Worm (Caenorhabditis elegans): ENCODE results near the gene F54D1.1.

The F54D1.1 gene

DNA sequence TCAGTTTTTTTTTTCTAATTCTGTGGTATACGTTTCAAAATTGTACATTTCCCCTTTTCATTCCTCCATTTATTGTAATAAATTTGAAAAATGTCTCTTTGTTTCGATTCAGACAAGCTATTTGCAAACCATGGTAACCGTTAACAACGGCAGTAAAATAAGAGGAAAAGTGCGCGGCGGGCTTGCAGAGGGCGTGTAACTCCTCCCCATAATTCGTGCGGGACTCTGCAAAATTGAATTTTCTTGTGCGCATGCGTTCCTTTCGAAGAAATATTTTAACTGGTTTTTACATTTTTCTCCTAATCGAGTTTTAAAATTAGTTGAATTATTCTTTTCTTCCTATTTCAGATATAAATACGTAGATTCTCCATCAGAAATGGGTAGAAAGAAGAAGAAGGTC is 49.0 kb downstream of the F54D1.1 start, which contains the start of gene znf-207 (continued):
- no peak for TF ChIP-seq ama-1 (optimal IDR thresholded peaks at IDR 0.05)
- TF ChIP-seq nhr-23 (tag; optimal IDR thresholded peaks at IDR 0.05), result no peak
- TF ChIP-seq ztf-1 (GFP tag; conservative IDR thresholded peaks at IDR 0.05), result no peak
- no peak for TF ChIP-seq blmp-1 (tag; optimal IDR thresholded peaks at IDR 0.05; ENCODE audit: insufficient read depth)
- TF ChIP-seq fos-1 (tag; optimal IDR thresholded peaks at IDR 0.05), result peak; percentile 4
- no peak for TF ChIP-seq sma-3 (GFP tag; optimal IDR thresholded peaks at IDR 0.05)
- TF ChIP-seq ceh-16 (tag; optimal IDR thresholded peaks at IDR 0.05), result no peak
- no peak for TF ChIP-seq nhr-10 (tag; optimal IDR thresholded peaks at IDR 0.05)

DNA sequence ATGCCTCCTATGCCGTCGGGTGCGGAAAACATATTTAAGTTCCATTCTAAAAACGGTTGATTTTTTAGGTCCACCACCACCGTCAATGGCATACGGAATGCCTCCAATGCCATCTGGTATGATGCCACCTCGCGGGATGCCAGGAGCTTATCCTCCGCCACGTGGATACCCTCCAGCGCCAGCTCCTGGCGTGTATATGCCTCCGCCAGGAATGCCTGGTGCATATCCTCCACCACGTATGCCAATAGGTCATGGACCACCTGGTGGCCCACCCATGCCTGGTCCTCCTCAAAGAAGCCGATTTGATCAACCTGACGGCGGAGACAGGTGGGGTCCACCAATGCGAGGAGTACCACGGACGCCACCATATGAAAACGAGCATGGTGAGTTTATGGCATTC is 49.8 kb downstream of the F54D1.1 start:
- no peak for TF ChIP-seq R02D3.7 (tag; optimal IDR thresholded peaks at IDR 0.05)

All from whole organism, L2 larva.